Worm (Caenorhabditis elegans) whole organism, L1 larva: ENCODE measurements around the gene hmg-1.2.

Source experiments
- aly-2 ChIP-seq: fragments of 150-350 bp; optimal IDR thresholded peaks from 2 replicates; lab custom pipeline; 2014; ENCODE audit warnings: missing biosample characterization, missing genetic modification characterization
- irx-1 ChIP-seq: sonication (generic microtip); optimal IDR thresholded peaks from 2 replicates; lab custom pipeline; 2016; ENCODE audit warnings: missing genetic modification characterization, missing compliant biosample characterization
- mef-2 ChIP-seq: fragments of 150-350 bp; optimal IDR thresholded peaks from 2 replicates; lab custom pipeline; 2014; ENCODE audit warnings: missing biosample characterization, missing genetic modification characterization
- mep-1 ChIP-seq: fragments of 150-350 bp; optimal IDR thresholded peaks from 2 replicates; lab custom pipeline; 2014; ENCODE audit warnings: missing biosample characterization, missing genetic modification characterization
- skn-1 ChIP-seq: fragments of 150-350 bp; optimal IDR thresholded peaks from 2 replicates; lab custom pipeline; 2014; ENCODE audit warnings: missing biosample characterization, missing genetic modification characterization
- sptf-1 ChIP-seq: fragments of 150-350 bp; optimal IDR thresholded peaks from 2 replicates; lab custom pipeline; 2014; ENCODE audit warnings: missing biosample characterization, missing genetic modification characterization
- tbx-2 ChIP-seq: sonication (generic microtip); optimal IDR thresholded peaks from 2 replicates; lab custom pipeline; 2016; ENCODE audit warnings: missing genetic modification characterization, missing compliant biosample characterization
- vab-15 ChIP-seq: sonication (generic microtip); optimal IDR thresholded peaks from 2 replicates; lab custom pipeline; 2017; ENCODE audit warnings: missing genotype, mild to moderate bottlenecking, missing genetic modification characterization, missing compliant biosample characterization

- TF ChIP-seq sptf-1 (no peak), aly-2 (tag; lab: Kevin White, UChicago) (no peak), mef-2 (tag; lab: Kevin White, UChicago) (no peak), tbx-2 (tag; lab: Kevin White, UChicago) (no peak), vab-15 (tag; lab: Kevin White, UChicago) (no peak), irx-1 (tag; lab: Kevin White, UChicago) (no peak), skn-1 (no peak), mep-1 (no peak)
These were observed 18.0 kb downstream of the hmg-1.2 start, which contains the start of gene F47D12.3 for ce11 chrIII:6298131-6298530.
